Worm (Caenorhabditis elegans) whole organism, mixed stage, embryonic: ENCODE results near the gene ZK666.11.

Source experiments
- bed-3 ChIP-seq: fragments of 200-800 bp; sonication (Bioruptor generic); optimal IDR thresholded peaks from 3 replicates; lab custom pipeline; 2018; ENCODE audit warnings: mild to moderate bottlenecking, missing genetic modification characterization, moderate library complexity, missing compliant biosample characterization
- ceh-43 ChIP-seq: fragments of 200-800 bp; sonication (Bioruptor generic); optimal IDR thresholded peaks from 2 replicates; lab custom pipeline; 2018; ENCODE audit warnings: mild to moderate bottlenecking, missing genetic modification characterization, moderate library complexity, missing compliant biosample characterization
- ceh-83 ChIP-seq: fragments of 200-800 bp; sonication (Bioruptor generic); optimal IDR thresholded peaks from 2 replicates; lab custom pipeline; 2018; ENCODE audit warnings: mild to moderate bottlenecking, missing genetic modification characterization, missing compliant biosample characterization
- elt-1 ChIP-seq: sonication (generic microtip); optimal IDR thresholded peaks from 2 replicates; lab custom pipeline; 2017; ENCODE audit warnings: missing genetic modification characterization, mild to moderate bottlenecking, missing compliant biosample characterization, antibody characterized with exemption, moderate library complexity, borderline replicate concordance; ENCODE audit not compliant: insufficient read depth
- lin-13 ChIP-seq: fragments of 150-350 bp; optimal IDR thresholded peaks from 2 replicates; lab custom pipeline; 2014; ENCODE audit warnings: missing biosample characterization, missing genetic modification characterization
- lsy-2 ChIP-seq: fragments of 150-350 bp; optimal IDR thresholded peaks from 2 replicates; lab custom pipeline; 2014; ENCODE audit warnings: missing biosample characterization, missing genetic modification characterization
- nhr-76 ChIP-seq: sonication (generic microtip); optimal IDR thresholded peaks from 2 replicates; lab custom pipeline; 2017; ENCODE audit warnings: missing biosample characterization, missing genetic modification characterization
- pha-4 ChIP-seq: fragments of 150-350 bp; optimal IDR thresholded peaks from 2 replicates; lab custom pipeline; 2018; ENCODE audit warnings: missing biosample characterization, missing genetic modification reagents, missing genetic modification characterization
- snpc-4 ChIP-seq: fragments of 150-350 bp; optimal IDR thresholded peaks from 2 replicates; lab custom pipeline; 2014; ENCODE audit warnings: missing biosample characterization, missing genetic modification characterization
- sptf-1 ChIP-seq: sonication (generic microtip); optimal IDR thresholded peaks from 2 replicates; lab custom pipeline; 2017; ENCODE audit warnings: mild to moderate bottlenecking, missing genetic modification characterization, moderate library complexity, missing compliant biosample characterization
- unc-39 ChIP-seq: fragments of 150-350 bp; optimal IDR thresholded peaks from 2 replicates; lab custom pipeline; 2014; ENCODE audit warnings: missing biosample characterization, missing genetic modification characterization
- unc-62 ChIP-seq: fragments of 150-350 bp; optimal IDR thresholded peaks from 2 replicates; lab custom pipeline; 2014; ENCODE audit warnings: missing biosample characterization, missing genetic modification reagents, missing genetic modification characterization
- zip-8 ChIP-seq: fragments of 150-350 bp; optimal IDR thresholded peaks from 2 replicates; lab custom pipeline; 2014; ENCODE audit warnings: missing biosample characterization, missing genetic modification characterization

ce11 chrII:10446814-10447213 is 35.5 kb upstream of the ZK666.11 start:
- TF ChIP-seq sptf-1 (tag; lab: Kevin White, UChicago) (no peak), ceh-43 (GFP tag; lab: Kevin White, UChicago) (no peak), snpc-4 (tag; lab: Kevin White, UChicago) (no peak), nhr-76 (tag; lab: Kevin White, UChicago) (no peak), unc-62 (GFP tag; lab: Kevin White, UChicago) (no peak), elt-1 (no peak), zip-8 (tag; lab: Kevin White, UChicago) (no peak), lin-13 (tag; lab: Kevin White, UChicago) (no peak), pha-4 (tag; lab: Kevin White, UChicago) (no peak), ceh-83 (no peak), unc-39 (tag; lab: Kevin White, UChicago) (no peak), lsy-2 (tag; lab: Kevin White, UChicago) (no peak), bed-3 (GFP tag; lab: Kevin White, UChicago) (no peak)
